Worm (Caenorhabditis elegans) whole organism, L3 larva: ENCODE data around the gene cest-17.
A peak's percentile ranks its signal among the peaks of the same experiment; 100 is the strongest.

Experiments used
- R02D3.7 ChIP-seq: fragments of 150-350 bp; optimal IDR thresholded peaks from 2 replicates; lab custom pipeline; 2014; ENCODE audit warnings: missing biosample characterization, missing genetic modification characterization
- ZK546.5 ChIP-seq: sonication (generic microtip); optimal IDR thresholded peaks from 2 replicates; lab custom pipeline; 2017; ENCODE audit warnings: missing biosample characterization, missing genetic modification characterization
- aly-2 ChIP-seq: fragments of 150-350 bp; optimal IDR thresholded peaks from 2 replicates; lab custom pipeline; 2014; ENCODE audit warnings: missing biosample characterization, missing genetic modification characterization
- ama-1 ChIP-seq: fragments of 150-350 bp; optimal IDR thresholded peaks from 2 replicates; lab custom pipeline; 2018
- ceh-28 ChIP-seq: fragments of 150-350 bp; optimal IDR thresholded peaks from 2 replicates; lab custom pipeline; 2014; ENCODE audit warnings: missing biosample characterization, missing genetic modification reagents, missing genetic modification characterization
- ceh-9 ChIP-seq: sonication (generic microtip); optimal IDR thresholded peaks from 2 replicates; lab custom pipeline; 2018; ENCODE audit warnings: missing biosample characterization, missing genetic modification characterization
- daf-12 ChIP-seq: fragments of 150-350 bp; optimal IDR thresholded peaks from 2 replicates; lab custom pipeline; 2014; ENCODE audit warnings: missing biosample characterization, missing genetic modification reagents, missing genetic modification characterization
- egl-27 ChIP-seq: sonication (generic microtip); optimal IDR thresholded peaks from 4 replicates; lab custom pipeline; 2017; ENCODE audit warnings: missing biosample characterization, missing genetic modification reagents, missing genetic modification characterization
- egl-5 ChIP-seq: fragments of 150-350 bp; optimal IDR thresholded peaks from 2 replicates; lab custom pipeline; 2017; ENCODE audit warnings: missing biosample characterization, missing genetic modification reagents, missing genetic modification characterization, inconsistent platforms
- elt-2 ChIP-seq: sonication (generic microtip); optimal IDR thresholded peaks from 2 replicates; lab custom pipeline; 2016; ENCODE audit warnings: missing genetic modification reagents, mild to moderate bottlenecking, missing genetic modification characterization, missing compliant biosample characterization
- elt-3 ChIP-seq, 3 experiments: fragments of 150-350 bp in 1 of 3; sonication (generic microtip) in 2 of 3; optimal IDR thresholded peaks; 2 replicates in 2 of 3; 4 replicates in 1 of 3; lab custom pipeline; 2014 to 2017; ENCODE audit warnings: missing biosample characterization in 3 of 3, missing genetic modification characterization in 3 of 3
- eor-1 ChIP-seq, 2 experiments: fragments of 150-350 bp; optimal IDR thresholded peaks; 2 replicates each; lab custom pipeline; 2014 to 2018; ENCODE audit warnings: missing biosample characterization in 2 of 2, missing genetic modification characterization in 2 of 2
- fkh-10 ChIP-seq: sonication (generic microtip); optimal IDR thresholded peaks from 2 replicates; lab custom pipeline; 2017; ENCODE audit warnings: missing biosample characterization, missing genetic modification reagents, missing genetic modification characterization
- fos-1 ChIP-seq: fragments of 150-350 bp; optimal IDR thresholded peaks from 2 replicates; lab custom pipeline; 2014; ENCODE audit warnings: missing biosample characterization, missing genetic modification characterization
- hmg-11 ChIP-seq: sonication (generic microtip); optimal IDR thresholded peaks from 2 replicates; lab custom pipeline; 2016; ENCODE audit warnings: missing genetic modification characterization, missing compliant biosample characterization
- jun-1 ChIP-seq: fragments of 150-350 bp; optimal IDR thresholded peaks from 2 replicates; lab custom pipeline; 2014; ENCODE audit warnings: missing biosample characterization, missing genetic modification reagents, missing genetic modification characterization
- lin-15B ChIP-seq: fragments of 150-350 bp; optimal IDR thresholded peaks from 2 replicates; lab custom pipeline; 2014; ENCODE audit warnings: missing biosample characterization, missing genetic modification characterization
- lin-39 ChIP-seq: fragments of 150-350 bp; optimal IDR thresholded peaks from 2 replicates; lab custom pipeline; 2018; ENCODE audit warnings: missing biosample characterization, missing genetic modification reagents, missing genetic modification characterization
- lsy-12 ChIP-seq: sonication (generic microtip); optimal IDR thresholded peaks from 2 replicates; lab custom pipeline; 2016; ENCODE audit warnings: mild to moderate bottlenecking, missing genetic modification characterization, missing compliant biosample characterization
- mdl-1 ChIP-seq: fragments of 150-350 bp; optimal IDR thresholded peaks from 2 replicates; lab custom pipeline; 2014; ENCODE audit warnings: missing biosample characterization, missing genetic modification characterization
- nfya-1 ChIP-seq: sonication (generic microtip); optimal IDR thresholded peaks from 2 replicates; lab custom pipeline; 2017; ENCODE audit warnings: missing genetic modification characterization, mild to moderate bottlenecking, missing compliant biosample characterization, antibody characterized with exemption, moderate library complexity; ENCODE audit not compliant: insufficient read depth
- nhr-11 ChIP-seq: fragments of 150-350 bp; optimal IDR thresholded peaks from 2 replicates; lab custom pipeline; 2014; ENCODE audit warnings: missing biosample characterization, missing genetic modification characterization
- nhr-12 ChIP-seq: fragments of 150-350 bp; optimal IDR thresholded peaks from 2 replicates; lab custom pipeline; 2014; ENCODE audit warnings: missing biosample characterization, missing genetic modification characterization
- nhr-23 ChIP-seq: fragments of 150-350 bp; optimal IDR thresholded peaks from 2 replicates; lab custom pipeline; 2014; ENCODE audit warnings: missing biosample characterization, missing genetic modification reagents, missing genetic modification characterization
- nhr-237 ChIP-seq: fragments of 150-350 bp; optimal IDR thresholded peaks from 2 replicates; lab custom pipeline; 2014; ENCODE audit warnings: missing biosample characterization, missing genetic modification characterization
- nhr-25 ChIP-seq: sonication (generic microtip); optimal IDR thresholded peaks from 2 replicates; lab custom pipeline; 2017; ENCODE audit warnings: missing biosample characterization, missing genetic modification characterization
- nhr-67 ChIP-seq: fragments of 150-350 bp; optimal IDR thresholded peaks from 2 replicates; lab custom pipeline; 2014; ENCODE audit warnings: missing biosample characterization, missing genetic modification characterization
- nhr-76 ChIP-seq: fragments of 150-350 bp; sonication (generic microtip); optimal IDR thresholded peaks from 5 replicates; lab custom pipeline; 2014; ENCODE audit warnings: missing biosample characterization, missing genetic modification characterization
- nhr-77 ChIP-seq: fragments of 150-350 bp; optimal IDR thresholded peaks from 2 replicates; lab custom pipeline; 2014; ENCODE audit warnings: missing biosample characterization, missing genetic modification characterization
- pha-4 ChIP-seq: fragments of 150-350 bp; optimal IDR thresholded peaks from 2 replicates; lab custom pipeline; 2014; ENCODE audit warnings: missing biosample characterization, missing genetic modification reagents, missing genetic modification characterization
- pqm-1 ChIP-seq: fragments of 150-350 bp; optimal IDR thresholded peaks from 2 replicates; lab custom pipeline; 2017; ENCODE audit warnings: missing biosample characterization, missing genetic modification characterization, inconsistent platforms
- sea-2 ChIP-seq: fragments of 150-350 bp; sonication (generic microtip); optimal IDR thresholded peaks from 4 replicates; lab custom pipeline; 2014; ENCODE audit warnings: missing biosample characterization, missing genetic modification reagents, missing genetic modification characterization
- skn-1 ChIP-seq: fragments of 150-350 bp; optimal IDR thresholded peaks from 2 replicates; lab custom pipeline; 2014; ENCODE audit warnings: missing biosample characterization, missing genetic modification characterization
- snpc-4 ChIP-seq: fragments of 150-350 bp; optimal IDR thresholded peaks from 2 replicates; lab custom pipeline; 2014; ENCODE audit warnings: missing biosample characterization, missing genetic modification characterization
- zag-1 ChIP-seq: fragments of 150-350 bp; optimal IDR thresholded peaks from 2 replicates; lab custom pipeline; 2014; ENCODE audit warnings: missing biosample characterization, missing genetic modification characterization
- ztf-11 ChIP-seq: fragments of 150-350 bp; optimal IDR thresholded peaks from 2 replicates; lab custom pipeline; 2014; ENCODE audit warnings: missing biosample characterization, missing genetic modification characterization

The cest-17 gene

ce11 chrV:8230056-8230455, 26.9 kb downstream of the cest-17 start:
- TF ChIP-seq ZK546.5 (no peak), fos-1 (no peak), mdl-1 (tag; lab: Kevin White, UChicago) (no peak), nhr-12 (tag; lab: Kevin White, UChicago) (no peak), ztf-11 (tag; lab: Kevin White, UChicago) (no peak), snpc-4 (tag; lab: Kevin White, UChicago) (peak; percentile 62), nfya-1 (peak; percentile 25), ceh-9 (tag; lab: Kevin White, UChicago) (no peak), elt-2 (tag; lab: Kevin White, UChicago) (peak; percentile 1)

ce11 chrV:8235331-8235730, 32.2 kb downstream of the cest-17 start:
- peak; percentile 53 for TF ChIP-seq nhr-25
- no peak for TF ChIP-seq nhr-77 (tag; lab: Kevin White, UChicago)
- no peak for TF ChIP-seq ceh-28 (tag; lab: Kevin White, UChicago)
- TF ChIP-seq lin-39 (tag; lab: Kevin White, UChicago), result peak; percentile 2
- no peak for TF ChIP-seq nhr-76 (tag; lab: Kevin White, UChicago)
- TF ChIP-seq elt-2 (tag; lab: Kevin White, UChicago), result peak; percentile 20
- TF ChIP-seq pqm-1 (tag; lab: Kevin White, UChicago), result peak; percentile 40
- TF ChIP-seq ceh-9 (tag; lab: Kevin White, UChicago), result no peak
- no peak for TF ChIP-seq daf-12 (tag; lab: Kevin White, UChicago)
- TF ChIP-seq lsy-12 (tag; lab: Kevin White, UChicago), result peak; percentile 41
- TF ChIP-seq skn-1 (tag; lab: Kevin White, UChicago), result no peak
- TF ChIP-seq ztf-11 (tag; lab: Kevin White, UChicago), result no peak
- peak; percentile 29 for TF ChIP-seq snpc-4 (tag; lab: Kevin White, UChicago)
- TF ChIP-seq fkh-10 (GFP tag; lab: Kevin White, UChicago), result no peak
- no peak for TF ChIP-seq nhr-11 (tag; lab: Kevin White, UChicago)
- no peak for TF ChIP-seq sea-2 (GFP tag; lab: Kevin White, UChicago)
- TF ChIP-seq nhr-237 (tag; lab: Kevin White, UChicago), result no peak
- TF ChIP-seq nfya-1, result peak; percentile 36
- TF ChIP-seq lin-15B (tag; lab: Kevin White, UChicago), result no peak
- TF ChIP-seq R02D3.7 (tag; lab: Kevin White, UChicago), result no peak
- TF ChIP-seq aly-2, result no peak
- no peak for TF ChIP-seq fos-1
- TF ChIP-seq nhr-23 (tag; lab: Kevin White, UChicago), result peak; percentile 39

ce11 chrV:8238290-8238689, 35.2 kb downstream of the cest-17 start, which contains the start of gene rol-3:
TSS of gene rol-3 (minus strand) at chrV:8238409.
- peak; percentile 62 for TF ChIP-seq nhr-23 (tag; lab: Kevin White, UChicago)
- no peak for TF ChIP-seq ama-1 (lab: Kevin White, UChicago)
- TF ChIP-seq ceh-28 (tag; lab: Kevin White, UChicago), result peak; percentile 73

ce11 chrV:8239928-8240327, 36.8 kb downstream of the cest-17 start, which contains the start of gene C16D9.3:
TSS of gene C16D9.3 (minus strand) at chrV:8240028.
- TF ChIP-seq eor-1 (tag; optimal IDR thresholded peaks at IDR 0.05; lab: Kevin White, UChicago), result no peak
- no peak for TF ChIP-seq pha-4
- no peak for TF ChIP-seq elt-3 (tag; optimal IDR thresholded peaks at IDR 0.05; lab: Kevin White, UChicago)
- TF ChIP-seq nhr-12 (tag; lab: Kevin White, UChicago), result no peak
- TF ChIP-seq nhr-67 (tag; lab: Kevin White, UChicago), result no peak
- no peak for TF ChIP-seq elt-2 (tag; lab: Kevin White, UChicago)
- TF ChIP-seq mdl-1 (tag; lab: Kevin White, UChicago), result no peak
- no peak for TF ChIP-seq ceh-28 (tag; lab: Kevin White, UChicago)
- no peak for TF ChIP-seq lin-39 (tag; lab: Kevin White, UChicago)
- TF ChIP-seq nfya-1, result no peak
- no peak for TF ChIP-seq egl-27 (tag; lab: Kevin White, UChicago)
- no peak for TF ChIP-seq hmg-11 (tag; lab: Kevin White, UChicago)
- TF ChIP-seq jun-1 (tag; lab: Kevin White, UChicago), result no peak

ce11 chrV:8242798-8243197, 39.7 kb downstream of the cest-17 start, which contains the start of gene C16D9.4:
TSS of gene C16D9.4 (minus strand) at chrV:8242898.
- TF ChIP-seq mdl-1 (tag; lab: Kevin White, UChicago) (no peak), zag-1 (tag; lab: Kevin White, UChicago) (no peak), nhr-12 (tag; lab: Kevin White, UChicago) (no peak), daf-12 (tag; lab: Kevin White, UChicago) (no peak), nhr-77 (tag; lab: Kevin White, UChicago) (no peak), egl-5 (no peak), lsy-12 (tag; lab: Kevin White, UChicago) (no peak), ceh-9 (tag; lab: Kevin White, UChicago) (no peak), ZK546.5 (no peak)
